Worm (Caenorhabditis elegans): ENCODE data around the gene T07A5.7.

DNA sequence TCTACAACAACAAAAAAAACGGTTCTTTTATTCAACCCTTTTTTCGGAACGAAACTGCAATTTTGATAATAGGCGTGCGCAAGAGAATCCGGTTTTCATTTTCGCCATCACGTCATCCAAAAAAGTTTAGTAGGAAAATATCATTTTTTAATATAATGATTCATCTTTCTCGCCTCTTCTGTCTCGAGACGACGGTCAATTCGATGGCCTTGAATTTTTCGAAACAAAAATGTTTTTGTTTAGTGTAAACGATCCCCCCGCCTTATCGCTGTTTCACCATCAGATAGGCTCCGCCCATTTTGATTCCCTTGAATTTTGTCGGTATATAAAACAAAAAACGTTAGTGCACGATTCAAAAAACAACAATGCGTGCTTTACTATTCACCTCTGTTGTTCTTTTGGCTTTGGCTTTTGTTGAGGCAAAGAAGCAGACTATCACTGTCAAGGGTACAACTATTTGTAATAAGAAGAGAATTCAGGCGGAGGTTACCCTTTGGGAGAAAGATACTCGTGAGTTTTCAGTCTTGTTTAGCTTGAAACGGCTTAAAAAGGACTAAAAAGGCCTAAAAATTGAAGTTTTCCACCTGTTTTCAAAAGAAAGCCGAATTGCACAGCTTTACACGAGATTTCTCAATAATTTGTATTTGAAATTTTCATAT, 26.7 kb upstream of the T07A5.7 start, which contains the start of gene ttr-15:
- TF ChIP-seq ceh-19 (GFP tag; optimal IDR thresholded peaks at IDR 0.05) = no peak
- no peak for TF ChIP-seq elt-2 (tag; optimal IDR thresholded peaks at IDR 0.05)
- no peak for TF ChIP-seq che-1 (tag; optimal IDR thresholded peaks at IDR 0.05)
- TF ChIP-seq unc-55 (GFP tag; optimal IDR thresholded peaks at IDR 0.05) = no peak
- no peak for TF ChIP-seq sdc-2 (tag; optimal IDR thresholded peaks at IDR 0.05)
- TF ChIP-seq ama-1 (optimal IDR thresholded peaks at IDR 0.05) = no peak
- TF ChIP-seq sox-4 (tag; optimal IDR thresholded peaks at IDR 0.05) = no peak
- TF ChIP-seq ztf-16 (tag; optimal IDR thresholded peaks at IDR 0.05) = no peak
- no peak for TF ChIP-seq pqm-1 (tag; optimal IDR thresholded peaks at IDR 0.05)
- TF ChIP-seq npax-4 (tag; optimal IDR thresholded peaks at IDR 0.05) = no peak
- no peak for TF ChIP-seq unc-86 (tag; optimal IDR thresholded peaks at IDR 0.05)
- no peak for TF ChIP-seq hlh-30 (tag; optimal IDR thresholded peaks at IDR 0.05; ENCODE audit: insufficient read depth)
